Worm (Caenorhabditis elegans) whole organism, midembryonic: ENCODE results near the gene K03B4.1.

Experiments used
- T22C8.4 ChIP-seq: fragments of 200-800 bp; sonication (Bioruptor generic); IDR thresholded peaks from 2 replicates; pipeline ENCODE4 v1.3.6; 2022; ENCODE audit warnings: missing genetic modification characterization, missing compliant biosample characterization
- cog-1 ChIP-seq: sonication (generic microtip); optimal IDR thresholded peaks from 2 replicates; lab custom pipeline; 2016; ENCODE audit warnings: missing genetic modification characterization, missing compliant biosample characterization
- flt-1 ChIP-seq: fragments of 200-800 bp; sonication (Bioruptor generic); IDR thresholded peaks from 2 replicates; pipeline ENCODE4 v1.3.6; 2022; ENCODE audit warnings: missing genetic modification characterization, missing compliant biosample characterization
- klf-2 ChIP-seq: fragments of 200-800 bp; sonication (Bioruptor generic); conservative IDR thresholded peaks from 2 replicates; pipeline ENCODE4 v1.3.6; 2022; ENCODE audit warnings: missing genetic modification reagents, missing genetic modification characterization, missing compliant biosample characterization
- med-1 ChIP-seq: sonication (generic microtip); optimal IDR thresholded peaks from 2 replicates; lab custom pipeline; 2017; ENCODE audit warnings: missing genetic modification characterization, mild to moderate bottlenecking, missing compliant biosample characterization, antibody characterized with exemption, missing genetic modification reagents; ENCODE audit not compliant: insufficient read depth
- ref-1 ChIP-seq: fragments of 200-800 bp; sonication (Bioruptor generic); conservative IDR thresholded peaks from 2 replicates; pipeline ENCODE4 v1.3.6; 2022; ENCODE audit warnings: missing genetic modification reagents, missing genetic modification characterization, missing compliant biosample characterization
- tab-1 ChIP-seq: fragments of 200-800 bp; sonication (Bioruptor generic); IDR thresholded peaks from 2 replicates; pipeline ENCODE4 v1.3.6; 2022; ENCODE audit warnings: missing genetic modification characterization, missing compliant biosample characterization
- ztf-23 ChIP-seq: fragments of 200-800 bp; sonication (Bioruptor generic); IDR thresholded peaks from 2 replicates; pipeline ENCODE4 v1.3.6; 2022; ENCODE audit warnings: missing genetic modification reagents, missing genetic modification characterization, missing compliant biosample characterization
- ztf-29 ChIP-seq: fragments of 200-800 bp; sonication (Bioruptor generic); IDR thresholded peaks from 2 replicates; pipeline ENCODE4 v1.3.6; 2022; ENCODE audit warnings: missing genetic modification reagents, missing genetic modification characterization, missing compliant biosample characterization

K03B4.1 gene

DNA sequence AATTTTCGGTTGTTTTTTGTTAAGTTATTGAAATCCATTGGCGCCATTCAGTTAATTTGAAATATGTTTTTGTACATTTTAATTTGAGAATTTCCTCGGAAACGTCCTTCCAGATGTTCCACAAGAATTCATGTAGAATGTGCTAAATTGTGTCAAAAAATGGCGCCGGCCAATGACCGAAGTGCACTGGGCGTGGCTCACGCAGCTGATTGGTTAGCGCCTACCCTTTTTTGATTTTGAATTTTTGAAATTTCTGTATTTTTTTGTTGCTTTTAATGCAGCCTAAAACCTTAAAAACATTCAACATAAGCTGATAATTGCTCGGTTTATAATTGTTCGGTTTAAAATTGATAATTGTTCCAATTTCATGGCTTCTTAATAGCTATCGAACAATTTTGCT is 12.3 kb upstream of the K03B4.1 start:
- TF ChIP-seq klf-2 (GFP tag; lab: Robert Waterston, UW) (no peak), ztf-29 (GFP tag; lab: Robert Waterston, UW) (no peak), ref-1 (no peak), tab-1 (GFP tag; lab: Robert Waterston, UW) (no peak), T22C8.4 (no peak), flt-1 (GFP tag; lab: Robert Waterston, UW) (no peak), ztf-23 (GFP tag; lab: Robert Waterston, UW) (no peak), cog-1 (no peak), med-1 (no peak)

DNA sequence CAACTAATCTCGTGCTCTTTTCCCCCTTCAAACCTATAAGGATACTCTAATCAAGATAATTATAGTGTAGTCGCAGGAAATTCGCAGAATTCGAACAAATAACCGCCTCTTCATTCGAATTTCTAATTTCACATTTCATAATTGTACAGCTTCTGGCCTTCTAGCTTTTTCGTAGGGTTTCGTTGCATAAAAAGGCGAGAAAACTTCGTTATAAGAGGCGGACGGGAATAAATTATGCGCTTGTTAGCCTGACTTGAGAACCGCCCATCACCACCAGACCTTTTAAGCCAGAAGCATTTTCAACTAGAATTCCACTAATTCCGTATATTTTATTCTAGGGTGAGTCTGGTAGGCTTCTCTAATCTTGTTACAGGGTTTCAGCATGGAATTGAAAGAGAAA is 7.5 kb upstream of the K03B4.1 start, which contains the start of gene K03B4.4:
K03B4.4 (plus strand) TSS at position 301 of the 400 bp plus-strand sequence.
- TF ChIP-seq flt-1 (GFP tag; lab: Robert Waterston, UW) (no peak), tab-1 (GFP tag; lab: Robert Waterston, UW) (no peak), T22C8.4 (no peak), cog-1 (no peak), ztf-29 (GFP tag; lab: Robert Waterston, UW) (no peak), ztf-23 (GFP tag; lab: Robert Waterston, UW) (no peak), ref-1 (no peak), klf-2 (GFP tag; lab: Robert Waterston, UW) (no peak), med-1 (no peak)

DNA sequence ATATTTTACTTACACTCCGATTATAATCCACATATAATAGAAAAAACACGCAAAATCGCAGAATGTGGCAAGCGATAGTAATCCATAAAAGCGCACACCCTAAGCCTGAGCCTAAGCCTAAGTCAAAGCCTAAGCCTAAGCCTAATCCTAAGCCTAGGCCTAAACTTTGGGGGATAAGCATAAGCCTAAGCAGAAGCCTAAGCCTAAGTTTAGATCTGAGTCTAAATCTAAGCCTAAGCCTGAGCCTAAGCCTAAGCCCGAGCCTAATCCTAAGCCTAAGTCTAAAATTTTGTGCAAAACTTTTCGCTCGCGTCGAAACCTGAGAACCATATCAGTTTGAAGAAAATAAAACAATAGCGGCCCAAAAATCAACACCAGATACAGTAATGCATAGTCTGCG is 5.0 kb upstream of the K03B4.1 start:
- TF ChIP-seq flt-1 (GFP tag; lab: Robert Waterston, UW) (no peak), T22C8.4 (no peak), tab-1 (GFP tag; lab: Robert Waterston, UW) (no peak), ztf-29 (GFP tag; lab: Robert Waterston, UW) (no peak), ref-1 (no peak), klf-2 (GFP tag; lab: Robert Waterston, UW) (no peak), ztf-23 (GFP tag; lab: Robert Waterston, UW) (no peak), med-1 (no peak), cog-1 (no peak)

DNA sequence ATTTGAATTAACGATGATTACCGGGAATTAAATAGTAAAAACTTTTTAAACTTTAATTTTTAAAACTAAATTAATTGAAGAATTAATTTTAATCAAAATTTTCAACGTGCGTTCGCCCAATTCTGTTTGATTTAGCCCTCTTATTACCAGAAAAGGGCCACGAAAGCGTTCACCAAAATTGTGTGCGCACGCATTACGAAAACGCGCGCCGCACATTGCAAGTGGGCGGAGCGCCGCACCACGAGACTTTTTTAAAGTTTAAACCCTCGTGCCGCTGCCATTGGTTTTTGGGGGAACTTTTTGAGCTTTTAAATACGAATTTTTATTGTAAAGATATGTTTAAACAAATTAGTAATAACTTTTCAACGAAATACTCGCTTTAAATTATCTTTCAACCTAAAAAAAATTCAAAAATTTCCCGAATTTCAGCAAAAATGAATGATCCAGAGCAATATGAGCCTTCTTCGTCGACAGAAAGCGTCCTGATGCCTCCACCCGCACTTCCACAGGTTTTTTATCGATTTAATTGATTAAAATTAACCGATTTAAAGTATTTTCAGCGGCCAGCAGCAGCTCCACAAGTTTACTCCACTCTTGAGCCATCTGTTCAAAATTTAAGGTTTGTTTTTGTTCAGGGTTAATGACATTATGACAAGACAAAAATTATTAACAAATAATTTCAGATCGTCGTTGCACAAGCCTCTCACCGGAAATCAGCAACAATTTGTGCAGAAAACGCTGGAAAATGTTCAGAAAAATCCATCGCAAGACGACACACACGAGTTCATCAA is 2.3 kb upstream of the K03B4.1 start, which contains the start of gene taf-10:
taf-10 (plus strand) TSS at position 424 of the 791 bp plus-strand sequence.
- TF ChIP-seq tab-1 (GFP tag; lab: Robert Waterston, UW), result no peak

DNA sequence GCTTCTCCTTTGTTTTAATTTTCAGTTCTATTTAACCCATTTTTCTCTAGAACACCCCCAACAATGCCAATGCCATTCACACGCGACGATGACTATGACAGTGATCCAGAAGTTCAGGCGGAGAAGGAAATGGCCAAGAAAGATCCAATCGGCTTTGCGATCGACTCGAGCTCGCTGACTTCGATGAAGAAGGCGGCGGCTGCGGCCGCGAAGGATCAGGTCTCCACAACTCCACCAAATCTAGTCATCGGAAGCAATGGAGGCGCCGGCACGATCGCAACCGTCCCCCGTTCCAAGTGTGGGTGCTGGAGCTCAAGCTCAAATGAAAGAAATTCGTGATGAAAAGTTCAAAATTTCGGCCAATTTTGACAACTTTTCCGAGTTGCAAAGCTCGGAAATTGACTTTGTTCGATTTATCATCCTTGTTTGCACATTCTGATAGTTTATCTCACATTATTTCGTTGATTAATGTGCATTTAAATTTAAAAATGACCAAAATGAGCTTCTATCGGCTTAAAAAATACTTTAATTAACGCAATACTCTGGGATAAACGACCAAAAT is 1.1 kb upstream of the K03B4.1 start, which contains the start of gene K03B4.2:
K03B4.2 (plus strand) TSS at position 51 of the 562 bp plus-strand sequence.
- TF ChIP-seq cog-1, result no peak

DNA sequence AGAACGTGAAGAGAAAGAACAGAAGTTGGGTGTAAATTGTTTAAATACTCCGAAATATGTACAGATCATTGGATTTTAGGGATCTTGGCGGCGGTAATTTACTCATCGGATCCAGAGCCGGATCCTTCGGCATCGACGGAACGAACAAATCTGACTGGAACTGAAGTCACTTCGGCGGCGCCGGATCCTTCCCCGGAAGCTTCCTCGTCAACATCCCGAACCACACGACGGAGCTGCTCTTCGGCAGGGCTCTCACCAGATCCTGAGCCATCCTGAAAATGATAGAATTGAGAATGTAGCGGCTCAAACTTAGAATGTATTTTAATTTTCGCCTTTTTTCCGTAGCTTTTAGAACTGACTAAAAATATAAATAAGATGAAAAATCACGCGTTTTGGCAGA is 2.5 kb downstream of the K03B4.1 start:
- TF ChIP-seq flt-1 (GFP tag; lab: Robert Waterston, UW), result no peak
- TF ChIP-seq cog-1, result no peak
- TF ChIP-seq ztf-23 (GFP tag; lab: Robert Waterston, UW), result no peak
- TF ChIP-seq med-1, result no peak
- TF ChIP-seq ztf-29 (GFP tag; lab: Robert Waterston, UW), result no peak
- TF ChIP-seq tab-1 (GFP tag; lab: Robert Waterston, UW), result no peak
- no peak for TF ChIP-seq klf-2 (GFP tag; lab: Robert Waterston, UW)
- TF ChIP-seq T22C8.4, result no peak
- TF ChIP-seq ref-1, result no peak

DNA sequence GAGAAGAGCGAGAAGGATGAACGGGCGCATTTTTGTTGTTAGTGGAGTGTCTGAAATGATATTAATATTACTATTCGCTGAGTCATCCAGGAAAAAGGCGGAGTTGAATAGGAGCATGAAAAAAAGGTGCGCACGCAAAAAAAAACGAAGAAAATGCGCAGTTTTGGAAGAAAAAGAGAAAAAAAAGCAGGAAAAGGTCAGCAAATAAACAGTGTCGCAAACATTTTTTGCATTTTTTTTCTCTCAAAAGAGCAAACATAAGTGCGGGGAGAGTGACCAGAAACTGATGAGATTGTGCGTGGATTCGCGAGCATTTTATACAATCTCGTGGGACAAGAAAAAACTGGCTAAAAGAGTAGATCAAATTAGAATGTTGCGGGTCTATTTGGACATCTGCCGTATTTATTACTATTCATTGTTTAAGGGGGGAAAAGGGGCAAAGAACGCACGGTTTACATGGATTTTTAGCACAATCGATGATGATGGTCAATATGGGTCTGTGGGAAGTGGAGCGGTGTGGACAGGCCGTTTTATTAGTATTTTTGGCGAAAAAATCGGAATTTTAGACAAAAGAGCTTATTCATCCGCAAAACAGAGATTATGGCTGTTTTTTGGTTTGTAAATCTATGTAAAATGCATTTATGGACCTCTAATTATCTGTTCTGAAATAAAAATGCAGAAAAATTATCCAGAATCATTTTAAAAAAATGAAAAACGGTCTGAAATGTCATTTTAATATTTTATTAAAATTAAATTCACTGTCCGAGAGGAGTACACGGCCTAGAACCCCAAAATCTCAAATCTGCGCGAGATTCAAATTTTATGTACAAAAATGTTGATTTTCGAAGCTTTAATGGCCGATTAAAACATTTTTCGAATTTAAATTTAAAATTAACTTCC is 3.5 kb downstream of the K03B4.1 start, which contains the start of gene cpg-8:
cpg-8 (minus strand) TSS at position 51 of the 900 bp plus-strand sequence.
- TF ChIP-seq klf-2 (GFP tag; lab: Robert Waterston, UW) (no peak), cog-1 (no peak), flt-1 (GFP tag; lab: Robert Waterston, UW) (no peak), med-1 (no peak), tab-1 (GFP tag; lab: Robert Waterston, UW) (no peak), T22C8.4 (no peak)

DNA sequence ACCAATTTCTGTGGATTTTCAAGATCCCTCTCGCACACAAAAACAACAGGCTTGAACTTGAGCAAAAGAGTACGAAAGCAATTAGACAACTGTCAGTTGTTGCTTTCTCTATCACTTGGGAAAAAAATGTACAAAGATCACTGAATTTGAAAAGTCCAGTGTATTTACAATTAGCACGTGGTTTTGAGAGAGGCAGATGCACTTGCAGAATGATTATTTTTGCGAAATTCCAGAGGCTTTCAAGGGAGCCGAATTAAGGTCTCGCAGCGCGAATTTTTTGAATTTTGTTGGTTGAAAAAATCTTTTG is 4.1 kb downstream of the K03B4.1 start:
- TF ChIP-seq cog-1, result no peak
- no peak for TF ChIP-seq med-1
- TF ChIP-seq tab-1 (GFP tag; lab: Robert Waterston, UW), result no peak
- no peak for TF ChIP-seq ref-1
- no peak for TF ChIP-seq flt-1 (GFP tag; lab: Robert Waterston, UW)
- no peak for TF ChIP-seq ztf-29 (GFP tag; lab: Robert Waterston, UW)
- no peak for TF ChIP-seq ztf-23 (GFP tag; lab: Robert Waterston, UW)
- no peak for TF ChIP-seq klf-2 (GFP tag; lab: Robert Waterston, UW)
- TF ChIP-seq T22C8.4, result no peak

DNA sequence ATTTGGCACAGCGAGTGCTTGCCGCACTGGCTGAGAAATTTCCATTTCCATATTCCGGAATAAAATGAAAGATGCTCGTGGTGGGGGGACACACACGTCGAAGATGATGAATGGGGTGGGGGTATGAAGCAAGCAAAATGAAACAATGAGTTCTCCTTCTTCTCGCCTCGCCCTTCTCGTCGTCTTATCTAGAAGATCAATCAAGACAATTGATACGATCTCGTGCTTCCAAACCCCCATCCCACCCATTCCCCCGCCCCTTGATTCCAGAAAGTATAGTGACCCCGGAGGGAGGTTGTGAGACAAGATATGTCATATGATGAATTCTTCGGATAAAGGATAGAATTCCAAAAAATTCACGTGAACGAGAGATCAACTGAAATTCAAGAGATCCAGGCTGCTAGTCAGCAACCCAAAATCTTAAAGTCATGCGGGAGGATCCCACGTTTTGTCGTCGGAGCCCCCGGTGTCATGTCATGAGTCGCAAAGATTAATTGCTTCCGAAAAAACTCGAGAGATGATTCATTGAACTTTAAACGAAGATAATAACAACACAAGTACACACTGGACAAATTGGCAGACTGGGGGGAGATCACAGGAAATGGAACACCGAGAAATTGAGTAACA is 5.4 kb downstream of the K03B4.1 start:
- TF ChIP-seq klf-2 (GFP tag; lab: Robert Waterston, UW), result no peak
- no peak for TF ChIP-seq cog-1
- TF ChIP-seq ref-1, result no peak
- no peak for TF ChIP-seq T22C8.4
- TF ChIP-seq ztf-23 (GFP tag; lab: Robert Waterston, UW), result no peak

DNA sequence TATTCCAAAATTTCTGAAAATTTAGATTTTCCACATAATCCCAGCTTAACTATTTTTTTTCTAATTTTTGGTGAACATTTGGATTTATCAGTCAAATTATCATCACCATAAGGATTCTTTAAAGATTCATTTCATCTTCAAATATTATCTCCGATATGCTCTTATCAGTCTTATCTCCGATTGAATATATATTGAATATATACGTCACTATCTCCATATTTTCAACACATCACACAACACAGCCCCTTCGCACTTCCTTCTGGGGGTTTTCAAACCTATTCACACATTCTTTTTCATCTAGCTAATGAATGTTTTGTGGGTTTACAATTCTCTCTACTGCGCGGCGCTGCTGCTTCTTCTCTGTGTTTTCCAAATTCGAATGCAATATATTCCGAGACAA is 9.5 kb downstream of the K03B4.1 start:
- no peak for TF ChIP-seq cog-1
- no peak for TF ChIP-seq klf-2 (GFP tag; lab: Robert Waterston, UW)
- TF ChIP-seq ref-1, result no peak
- no peak for TF ChIP-seq flt-1 (GFP tag; lab: Robert Waterston, UW)
- TF ChIP-seq ztf-23 (GFP tag; lab: Robert Waterston, UW), result no peak
- no peak for TF ChIP-seq ztf-29 (GFP tag; lab: Robert Waterston, UW)
- no peak for TF ChIP-seq tab-1 (GFP tag; lab: Robert Waterston, UW)
- TF ChIP-seq med-1, result no peak
- no peak for TF ChIP-seq T22C8.4
